Fruit fly (Drosophila melanogaster) whole organism, embryonic: ENCODE results near the gene Tmx3.

ENCODE experiments used
- B-H1 ChIP-seq: fragments of 200-800 bp; sonication (Bioruptor generic); IDR thresholded peaks from 3 replicates; pipeline ENCODE4 v1.3.6; 2022; ENCODE audit warnings: missing biosample characterization, missing genetic modification characterization
- Bdp1 ChIP-seq: fragments of 200-800 bp; sonication (Bioruptor generic); optimal IDR thresholded peaks from 3 replicates; lab custom pipeline; 2016; ENCODE audit warnings: missing biosample characterization, missing genetic modification characterization
- CG10147 ChIP-seq: fragments of 200-800 bp; sonication (Bioruptor generic); optimal IDR thresholded peaks from 2 replicates; lab custom pipeline; 2019; ENCODE audit warnings: missing biosample characterization, mild to moderate bottlenecking, missing genetic modification characterization, moderate library complexity
- CG11456 ChIP-seq: fragments of 200-800 bp; sonication (Bioruptor generic); IDR thresholded peaks from 3 replicates; pipeline ENCODE4 v1.3.6; 2022; ENCODE audit warnings: missing biosample characterization, missing genetic modification characterization
- CG11560 ChIP-seq: fragments of 200-800 bp; sonication (Bioruptor generic); IDR thresholded peaks from 3 replicates; pipeline ENCODE4 v1.3.6; 2022; ENCODE audit warnings: missing biosample characterization, missing genetic modification characterization
- CG12659 ChIP-seq: fragments of 200-800 bp; sonication (Bioruptor generic); optimal IDR thresholded peaks from 3 replicates; lab custom pipeline; 2017; ENCODE audit warnings: mild to moderate bottlenecking, missing biosample characterization, missing genetic modification reagents, missing genetic modification characterization
- CG13775 ChIP-seq: fragments of 200-800 bp; sonication (Bioruptor generic); optimal IDR thresholded peaks from 3 replicates; lab custom pipeline; 2017; ENCODE audit warnings: missing biosample characterization, mild to moderate bottlenecking, missing genetic modification characterization
- CG15479 ChIP-seq: fragments of 200-800 bp; sonication (Bioruptor generic); optimal IDR thresholded peaks from 3 replicates; lab custom pipeline; 2019; ENCODE audit warnings: missing biosample characterization, mild to moderate bottlenecking, missing genetic modification characterization, moderate library complexity
- CG16813 ChIP-seq: fragments of 200-800 bp; sonication (Bioruptor generic); IDR thresholded peaks from 3 replicates; pipeline ENCODE4 v1.3.6; 2022; ENCODE audit warnings: missing biosample characterization, missing genetic modification characterization; ENCODE audit not compliant: partially characterized antibody
- CG17385 ChIP-seq: fragments of 200-800 bp; sonication (Bioruptor generic); optimal IDR thresholded peaks from 3 replicates; lab custom pipeline; 2018; ENCODE audit warnings: missing biosample characterization, mild to moderate bottlenecking, missing genetic modification characterization
- CG18619 ChIP-seq: fragments of 200-800 bp; sonication (Bioruptor generic); optimal IDR thresholded peaks from 3 replicates; lab custom pipeline; 2017; ENCODE audit warnings: missing biosample characterization, mild to moderate bottlenecking, missing genetic modification characterization
- CG3163 ChIP-seq: fragments of 200-800 bp; sonication (Bioruptor generic); optimal IDR thresholded peaks from 3 replicates; lab custom pipeline; 2016; ENCODE audit warnings: missing biosample characterization, missing genetic modification characterization
- CG32532 ChIP-seq: fragments of 200-800 bp; sonication (Bioruptor generic); IDR thresholded peaks from 2 replicates; pipeline ENCODE4 v1.3.6; 2022; ENCODE audit warnings: missing biosample characterization, missing genetic modification characterization
- CG3847 ChIP-seq: fragments of 200-800 bp; sonication (Bioruptor generic); IDR thresholded peaks from 2 replicates; pipeline ENCODE4 v1.3.6; 2022; ENCODE audit warnings: missing biosample characterization, missing genetic modification characterization
- CG6813 ChIP-seq: fragments of 200-800 bp; sonication (Bioruptor generic); optimal IDR thresholded peaks from 2 replicates; lab custom pipeline; 2017; ENCODE audit warnings: missing biosample characterization, missing genetic modification characterization, mild to moderate bottlenecking, moderate library complexity, missing genetic modification reagents
- CG6854 ChIP-seq: fragments of 200-800 bp; sonication (Bioruptor generic); optimal IDR thresholded peaks from 3 replicates; lab custom pipeline; 2017; ENCODE audit warnings: missing biosample characterization, mild to moderate bottlenecking, missing genetic modification characterization
- CG7556 ChIP-seq: fragments of 200-800 bp; sonication (Bioruptor generic); optimal IDR thresholded peaks from 2 replicates; lab custom pipeline; 2017; ENCODE audit warnings: missing biosample characterization, mild to moderate bottlenecking, missing genetic modification characterization
- CG8281 ChIP-seq: fragments of 200-800 bp; sonication (Bioruptor generic); optimal IDR thresholded peaks from 2 replicates; lab custom pipeline; 2018; ENCODE audit warnings: missing biosample characterization, mild to moderate bottlenecking, missing genetic modification characterization, moderate library complexity
- CG8388 ChIP-seq: fragments of 200-800 bp; sonication (Bioruptor generic); optimal IDR thresholded peaks from 2 replicates; lab custom pipeline; 2019; ENCODE audit warnings: missing biosample characterization, mild to moderate bottlenecking, missing genetic modification characterization, moderate library complexity
- CG8765 ChIP-seq: fragments of 200-800 bp; sonication (Bioruptor generic); IDR thresholded peaks from 2 replicates; pipeline ENCODE4 v1.3.6; 2022; ENCODE audit warnings: missing biosample characterization, missing genetic modification characterization
- CG9437 ChIP-seq: fragments of 200-800 bp; sonication (Bioruptor generic); optimal IDR thresholded peaks from 2 replicates; lab custom pipeline; 2018; ENCODE audit warnings: missing biosample characterization, mild to moderate bottlenecking, missing genetic modification characterization
- Doc3 ChIP-seq: fragments of 200-800 bp; sonication (Bioruptor generic); IDR thresholded peaks from 3 replicates; pipeline ENCODE4 v1.3.6; 2022; ENCODE audit warnings: missing biosample characterization, missing genetic modification characterization; ENCODE audit not compliant: partially characterized antibody
- ERR ChIP-seq: fragments of 200-800 bp; sonication (Bioruptor generic); optimal IDR thresholded peaks from 2 replicates; lab custom pipeline; 2016; ENCODE audit warnings: missing biosample characterization, missing genetic modification characterization
- Ets97D ChIP-seq: fragments of 200-800 bp; sonication (Bioruptor generic); optimal IDR thresholded peaks from 3 replicates; lab custom pipeline; 2016; ENCODE audit warnings: missing biosample characterization, missing genetic modification characterization
- HLH54F ChIP-seq: fragments of 200-800 bp; sonication (Bioruptor generic); optimal IDR thresholded peaks from 3 replicates; lab custom pipeline; 2016; ENCODE audit warnings: missing biosample characterization, missing genetic modification characterization
- HLHmδ ChIP-seq: fragments of 200-800 bp; sonication (Bioruptor generic); optimal IDR thresholded peaks from 2 replicates; lab custom pipeline; 2018; ENCODE audit warnings: missing biosample characterization, mild to moderate bottlenecking, missing genetic modification characterization, moderate library complexity
- Hmx ChIP-seq: fragments of 200-800 bp; sonication (Bioruptor generic); optimal IDR thresholded peaks from 2 replicates; lab custom pipeline; 2016; ENCODE audit warnings: missing biosample characterization, missing genetic modification characterization
- MBD-R2 ChIP-seq: fragments of 200-800 bp; sonication (Bioruptor generic); IDR thresholded peaks from 2 replicates; pipeline ENCODE4 v1.3.6; 2022; ENCODE audit warnings: missing biosample characterization, missing genetic modification characterization
- Med ChIP-seq: fragments of 200-800 bp; sonication (Bioruptor generic); peaks from one replicate; lab custom pipeline; 2016; ENCODE audit warnings: missing biosample characterization, missing genetic modification characterization, mild to moderate bottlenecking, inconsistent platforms, moderate library complexity
- NC2β ChIP-seq: fragments of 200-800 bp; sonication (Bioruptor generic); optimal IDR thresholded peaks from 2 replicates; lab custom pipeline; 2016; ENCODE audit warnings: missing biosample characterization, missing genetic modification characterization
- Usf ChIP-seq: fragments of 200-800 bp; sonication (Bioruptor generic); optimal IDR thresholded peaks from 2 replicates; lab custom pipeline; 2017; ENCODE audit warnings: missing genotype, missing biosample characterization, missing genetic modification characterization
- ash1 ChIP-seq: fragments of 200-800 bp; sonication (Bioruptor generic); optimal IDR thresholded peaks from 2 replicates; lab custom pipeline; 2018; ENCODE audit warnings: missing biosample characterization, mild to moderate bottlenecking, missing genetic modification characterization
- br ChIP-seq: fragments of >200 bp; optimal IDR thresholded peaks from 2 replicates; lab custom pipeline; 2017
- crp ChIP-seq, 2 experiments: fragments of 200-800 bp; sonication (Bioruptor generic); optimal IDR thresholded peaks; 2 replicates in 1 of 2; 3 replicates in 1 of 2; lab custom pipeline; 2017; ENCODE audit warnings: missing biosample characterization in 2 of 2, missing genetic modification characterization in 2 of 2, mild to moderate bottlenecking in 1 of 2, moderate library complexity in 1 of 2
- fd102C ChIP-seq: fragments of 200-800 bp; sonication (Bioruptor generic); optimal IDR thresholded peaks from 2 replicates; lab custom pipeline; 2018; ENCODE audit warnings: missing biosample characterization, mild to moderate bottlenecking, missing genetic modification characterization, moderate library complexity
- fru ChIP-seq: fragments of >200 bp; optimal IDR thresholded peaks from 2 replicates; lab custom pipeline; 2017
- gem ChIP-seq: fragments of 200-800 bp; sonication (Bioruptor generic); optimal IDR thresholded peaks from 2 replicates; lab custom pipeline; 2019; ENCODE audit warnings: missing biosample characterization, mild to moderate bottlenecking, missing genetic modification characterization, moderate library complexity
- grn ChIP-seq: fragments of 200-800 bp; sonication (Bioruptor generic); optimal IDR thresholded peaks from 3 replicates; lab custom pipeline; 2017; ENCODE audit warnings: missing biosample characterization, missing genetic modification characterization
- hbn ChIP-seq: fragments of 200-800 bp; sonication (Bioruptor generic); IDR thresholded peaks from 2 replicates; pipeline ENCODE4 v1.3.6; 2022; ENCODE audit warnings: missing biosample characterization, missing genetic modification characterization; ENCODE audit not compliant: partially characterized antibody
- her ChIP-seq: fragments of 200-800 bp; sonication (Bioruptor generic); optimal IDR thresholded peaks from 2 replicates; lab custom pipeline; 2016; ENCODE audit warnings: missing biosample characterization, missing genetic modification characterization
- kay ChIP-seq: fragments of 200-800 bp; sonication (Bioruptor generic); optimal IDR thresholded peaks from 2 replicates; lab custom pipeline; 2016; ENCODE audit warnings: missing biosample characterization, missing genetic modification characterization
- ken ChIP-seq: fragments of 200-800 bp; sonication (Bioruptor generic); IDR thresholded peaks from 3 replicates; pipeline ENCODE4 v1.3.6; 2022; ENCODE audit warnings: missing biosample characterization, missing genetic modification characterization
- lbe ChIP-seq: fragments of 200-800 bp; sonication (Bioruptor generic); optimal IDR thresholded peaks from 2 replicates; lab custom pipeline; 2016; ENCODE audit warnings: missing biosample characterization, mild to moderate bottlenecking, missing genetic modification characterization
- mam ChIP-seq: fragments of 200-800 bp; sonication (Bioruptor generic); optimal IDR thresholded peaks from 3 replicates; lab custom pipeline; 2016; ENCODE audit warnings: missing biosample characterization, missing genetic modification characterization
- nerfin-2 ChIP-seq: fragments of 200-800 bp; sonication (Bioruptor generic); IDR thresholded peaks from 2 replicates; pipeline ENCODE4 v1.3.6; 2022; ENCODE audit warnings: missing biosample characterization, missing genetic modification characterization; ENCODE audit not compliant: partially characterized antibody
- pb ChIP-seq: fragments of 200-800 bp; sonication (Bioruptor generic); optimal IDR thresholded peaks from 3 replicates; lab custom pipeline; 2016; ENCODE audit warnings: missing biosample characterization, missing genetic modification characterization
- pho ChIP-seq: fragments of 200-800 bp; sonication (Bioruptor generic); optimal IDR thresholded peaks from 2 replicates; lab custom pipeline; 2016; ENCODE audit warnings: missing biosample characterization, missing genetic modification characterization
- rib ChIP-seq: fragments of 200-800 bp; sonication (Bioruptor generic); IDR thresholded peaks from 2 replicates; pipeline ENCODE4 v1.3.6; 2022; ENCODE audit warnings: missing biosample characterization, missing genetic modification characterization
- sd ChIP-seq: fragments of 200-800 bp; sonication (Bioruptor generic); optimal IDR thresholded peaks from 3 replicates; lab custom pipeline; 2018; ENCODE audit warnings: missing biosample characterization, mild to moderate bottlenecking, missing genetic modification characterization, moderate library complexity
- sqz ChIP-seq: fragments of 200-800 bp; sonication (Bioruptor generic); optimal IDR thresholded peaks from 3 replicates; lab custom pipeline; 2018; ENCODE audit warnings: missing biosample characterization, mild to moderate bottlenecking, missing genetic modification characterization
- zfh2 ChIP-seq: fragments of 200-800 bp; sonication (Bioruptor generic); optimal IDR thresholded peaks from 2 replicates; lab custom pipeline; 2016; ENCODE audit warnings: missing biosample characterization, missing genetic modification characterization

The Tmx3 gene

dm6 chr3L:16228659-16229205, at the start of gene Tmx3 (continued):
- TF ChIP-seq MBD-R2 (GFP tag; lab: Robert Waterston, UW) (peak; percentile 94), rib (GFP tag; lab: Robert Waterston, UW) (peak; percentile 92), CG11456 (GFP tag; lab: Robert Waterston, UW) (peak; percentile 95), nerfin-2 (GFP tag; lab: Robert Waterston, UW) (no peak), Ets97D (GFP tag; lab: Kevin White, UChicago) (peak; percentile 62), CG10147 (GFP tag; lab: Kevin White, UChicago) (peak; percentile 88), CG6854 (GFP tag; lab: Kevin White, UChicago) (peak; percentile 11), CG8388 (peak; percentile 84), sqz (no peak), CG9437 (peak; percentile 74), CG13775 (GFP tag; lab: Kevin White, UChicago) (peak; percentile 87), her (GFP tag; lab: Kevin White, UChicago) (peak; percentile 9), ERR (GFP tag; lab: Kevin White, UChicago) (no peak), CG12659 (GFP tag; lab: Kevin White, UChicago) (peak; percentile 92), grn (no peak), kay (GFP tag; lab: Kevin White, UChicago) (peak; percentile 76), Doc3 (GFP tag; lab: Robert Waterston, UW) (no peak), Bdp1 (no peak), Usf (GFP tag; lab: Kevin White, UChicago) (peak; percentile 81), mam (peak; percentile 81), zfh2 (peak; percentile 74), CG15479 (GFP tag; lab: Kevin White, UChicago) (no peak), sd (tag; lab: Kevin White, UChicago) (peak; percentile 85), CG17385 (peak; percentile 82), pho (GFP tag; lab: Kevin White, UChicago) (peak; percentile 71), NC2β (GFP tag; lab: Kevin White, UChicago) (peak; percentile 18), crp (GFP tag; optimal IDR thresholded peaks at IDR 0.05; lab: Kevin White, UChicago) (peak in 1 of 2 experiments; percentile 61), fru (lab: Kevin White, UChicago) (no peak), ken (GFP tag; lab: Robert Waterston, UW) (peak; percentile 92), br (lab: Kevin White, UChicago) (no peak), CG16813 (GFP tag; lab: Robert Waterston, UW) (no peak), hbn (no peak), HLHmδ (GFP tag; lab: Kevin White, UChicago) (no peak), HLH54F (GFP tag; lab: Kevin White, UChicago) (peak; percentile 59), Hmx (no peak), CG3847 (GFP tag; lab: Robert Waterston, UW) (peak; percentile 94), lbe (peak; percentile 64), CG18619 (peak; percentile 84), CG8765 (GFP tag; lab: Robert Waterston, UW) (peak; percentile 77), fd102C (GFP tag; lab: Kevin White, UChicago) (no peak), Med (peak; percentile 94), gem (tag; lab: Kevin White, UChicago) (peak; percentile 96), CG32532 (peak; percentile 96), CG6813 (GFP tag; lab: Kevin White, UChicago) (peak; percentile 46), CG7556 (GFP tag; lab: Kevin White, UChicago) (peak; percentile 86), pb (GFP tag; lab: Kevin White, UChicago) (no peak), CG3163 (peak; percentile 19), B-H1 (GFP tag; lab: Robert Waterston, UW) (peak; percentile 89), ash1 (GFP tag; lab: Kevin White, UChicago) (no peak), CG8281 (tag; lab: Kevin White, UChicago) (peak; percentile 50), CG11560 (tag; lab: Robert Waterston, UW) (peak; percentile 63; the same call in 1 of the 3 replicates)
